Fruit fly (Drosophila melanogaster) whole organism, wandering third instar larva: ENCODE measurements around the gene CG11811.

Experiments used
- Abd-B ChIP-seq: fragments of >200 bp; optimal IDR thresholded peaks from 2 replicates; lab custom pipeline; 2017; ENCODE audit warnings: missing biosample characterization, missing genetic modification characterization
- CG32264 ChIP-seq: fragments of 200-800 bp; sonication (Bioruptor generic); optimal IDR thresholded peaks from 2 replicates; lab custom pipeline; 2016; ENCODE audit warnings: missing biosample characterization, missing genetic modification characterization
- CG9705 ChIP-seq: fragments of 200-800 bp; sonication (Bioruptor generic); optimal IDR thresholded peaks from 2 replicates; lab custom pipeline; 2018; ENCODE audit warnings: missing biosample characterization, mild to moderate bottlenecking, missing genetic modification characterization
- CrebA ChIP-seq: fragments of 200-800 bp; sonication (Bioruptor generic); optimal IDR thresholded peaks from 2 replicates; lab custom pipeline; 2016; ENCODE audit warnings: missing biosample characterization, mild to moderate bottlenecking, missing genetic modification characterization, borderline replicate concordance
- Dfd ChIP-seq: fragments of >200 bp; optimal IDR thresholded peaks from 2 replicates; lab custom pipeline; 2017; ENCODE audit warnings: missing biosample characterization, missing genetic modification characterization
- Dif ChIP-seq: fragments of 200-275, 200-300 bp; sonication (Bioruptor generic); optimal IDR thresholded peaks from 2 replicates; lab custom pipeline; 2018; ENCODE audit warnings: missing biosample characterization, missing genetic modification characterization; ENCODE audit not compliant: partially characterized antibody
- GATAd ChIP-seq: sonication (Bioruptor generic); optimal IDR thresholded peaks from 2 replicates; lab custom pipeline; 2016; ENCODE audit warnings: missing biosample characterization, missing genetic modification characterization
- HLH106 ChIP-seq: fragments of 200-800 bp; optimal IDR thresholded peaks from 3 replicates; lab custom pipeline; 2019; ENCODE audit warnings: missing biosample characterization, mild to moderate bottlenecking, missing genetic modification characterization, moderate library complexity
- Hnf4 ChIP-seq: fragments of 200-800 bp; sonication (Bioruptor generic); optimal IDR thresholded peaks from 2 replicates; lab custom pipeline; 2016; ENCODE audit warnings: missing biosample characterization, mild to moderate bottlenecking, missing genetic modification characterization
- Jra ChIP-seq: sonication (Bioruptor generic); optimal IDR thresholded peaks from 2 replicates; lab custom pipeline; 2016; ENCODE audit warnings: missing biosample characterization, missing genetic modification characterization
- Mio ChIP-seq: sonication (Bioruptor generic); optimal IDR thresholded peaks from 2 replicates; lab custom pipeline; 2016; ENCODE audit warnings: missing biosample characterization, missing genetic modification characterization
- Myc ChIP-seq: fragments of >200 bp; optimal IDR thresholded peaks from 2 replicates; lab custom pipeline; 2017
- N ChIP-seq: fragments of >200 bp; optimal IDR thresholded peaks from 2 replicates; lab custom pipeline; 2018; ENCODE audit warnings: missing biosample characterization, missing external identifiers, missing genetic modification characterization
- OdsH ChIP-seq: fragments of 200-800 bp; sonication (Bioruptor generic); optimal IDR thresholded peaks from 2 replicates; lab custom pipeline; 2016; ENCODE audit warnings: missing biosample characterization, mild to moderate bottlenecking, missing genetic modification characterization
- Rel ChIP-seq, 2 experiments: fragments of 200-800 bp; sonication (Bioruptor generic) in 1 of 2; optimal IDR thresholded peaks; 2 replicates in 1 of 2; 3 replicates in 1 of 2; lab custom pipeline; 2016 to 2019; ENCODE audit warnings: mild to moderate bottlenecking in 2 of 2, missing biosample characterization in 2 of 2, missing genetic modification characterization in 2 of 2, moderate library complexity in 1 of 2
- Sp1 ChIP-seq: fragments of 200-800 bp; sonication (Bioruptor generic); optimal IDR thresholded peaks from 3 replicates; lab custom pipeline; 2019; ENCODE audit warnings: missing biosample characterization, mild to moderate bottlenecking, missing genetic modification characterization, moderate library complexity
- Vsx2 ChIP-seq: fragments of 200-300, 225-300 bp; sonication (Bioruptor generic); optimal IDR thresholded peaks from 2 replicates; lab custom pipeline; 2018; ENCODE audit warnings: missing biosample characterization, missing genetic modification characterization; ENCODE audit not compliant: partially characterized antibody
- br ChIP-seq: fragments of 200-800 bp; sonication (Bioruptor generic); optimal IDR thresholded peaks from 2 replicates; lab custom pipeline; 2016; ENCODE audit warnings: missing biosample characterization, missing genetic modification characterization
- brk ChIP-seq: fragments of 200-800 bp; sonication (Bioruptor generic); optimal IDR thresholded peaks from 2 replicates; lab custom pipeline; 2016; ENCODE audit warnings: missing biosample characterization, mild to moderate bottlenecking, missing genetic modification characterization
- dl ChIP-seq, 2 experiments: fragments of 175-275, 200-275 bp in 1 of 2; fragments of 200-275 bp in 1 of 2; sonication (Bioruptor generic); optimal IDR thresholded peaks; lab custom pipeline; 2018; ENCODE audit warnings: mild to moderate bottlenecking in 2 of 2, missing biosample characterization in 2 of 2, missing genetic modification characterization in 2 of 2, moderate library complexity in 2 of 2; ENCODE audit not compliant: partially characterized antibody in 2 of 2, insufficient read depth in 1 of 2
- dmrt93B ChIP-seq: fragments of 200-800 bp; sonication (Bioruptor generic); optimal IDR thresholded peaks from 2 replicates; lab custom pipeline; 2018; ENCODE audit warnings: missing biosample characterization, mild to moderate bottlenecking, missing genetic modification characterization
- ey ChIP-seq: fragments of 200-800 bp; sonication (Bioruptor generic); optimal IDR thresholded peaks from 2 replicates; lab custom pipeline; 2016; ENCODE audit warnings: missing biosample characterization, missing genetic modification characterization
- foxo ChIP-seq, 2 experiments: fragments of 200-800 bp; sonication (Bioruptor generic); optimal IDR thresholded peaks; 2 replicates in 1 of 2; 3 replicates in 1 of 2; lab custom pipeline; 2016 to 2017; ENCODE audit warnings: missing biosample characterization in 2 of 2, missing genetic modification characterization in 2 of 2
- fru ChIP-seq: fragments of 200-800 bp; sonication (Bioruptor generic); optimal IDR thresholded peaks from 3 replicates; lab custom pipeline; 2016; ENCODE audit warnings: missing biosample characterization, mild to moderate bottlenecking, missing genetic modification characterization
- h ChIP-seq: fragments of 200-800 bp; sonication (Bioruptor generic); optimal IDR thresholded peaks from 3 replicates; lab custom pipeline; 2016; ENCODE audit warnings: missing biosample characterization, mild to moderate bottlenecking, missing genetic modification characterization
- jim ChIP-seq: fragments of 175-275, 200-325 bp; sonication (Bioruptor generic); optimal IDR thresholded peaks from 2 replicates; lab custom pipeline; 2016; ENCODE audit warnings: missing biosample characterization, mild to moderate bottlenecking, missing genetic modification characterization
- lola ChIP-seq: fragments of >200 bp; optimal IDR thresholded peaks from 2 replicates; lab custom pipeline; 2017; ENCODE audit warnings: missing biosample characterization, missing genetic modification characterization
- psq ChIP-seq: fragments of 200-800 bp; sonication (Bioruptor generic); optimal IDR thresholded peaks from 3 replicates; lab custom pipeline; 2017; ENCODE audit warnings: missing biosample characterization, mild to moderate bottlenecking, missing genetic modification characterization, moderate library complexity
- rgr ChIP-seq: fragments of 200-800 bp; sonication (Bioruptor generic); optimal IDR thresholded peaks from 3 replicates; lab custom pipeline; 2016; ENCODE audit warnings: missing biosample characterization, mild to moderate bottlenecking, missing genetic modification characterization
- sage ChIP-seq: fragments of 200-800 bp; sonication (Bioruptor generic); optimal IDR thresholded peaks from 2 replicates; lab custom pipeline; 2016; ENCODE audit warnings: missing biosample characterization, mild to moderate bottlenecking, missing genetic modification characterization
- tai ChIP-seq: sonication (Bioruptor generic); optimal IDR thresholded peaks from 2 replicates; lab custom pipeline; 2016; ENCODE audit warnings: missing biosample characterization, missing genetic modification characterization
- usp ChIP-seq: fragments of >200 bp; optimal IDR thresholded peaks from 2 replicates; lab custom pipeline; 2017; ENCODE audit warnings: missing biosample characterization, missing genetic modification characterization
- woc ChIP-seq: sonication (Bioruptor generic); optimal IDR thresholded peaks from 2 replicates; lab custom pipeline; 2016; ENCODE audit warnings: missing biosample characterization, mild to moderate bottlenecking, missing genetic modification characterization

Gene CG11811

dm6 chr3L:10704482-10704993 is 13.7 kb downstream of the CG11811 start:
- TF ChIP-seq Jra (GFP tag; lab: Kevin White, UChicago) (no peak), GATAd (GFP tag; lab: Kevin White, UChicago) (no peak), Mio (GFP tag; lab: Kevin White, UChicago) (no peak), CG32264 (GFP tag; lab: Kevin White, UChicago) (no peak), Sp1 (GFP tag; lab: Kevin White, UChicago) (peak; percentile 43), jim (GFP tag; lab: Kevin White, UChicago) (no peak), woc (no peak), Dif (GFP tag; lab: Kevin White, UChicago) (no peak), N (no peak), brk (GFP tag; lab: Kevin White, UChicago) (no peak), HLH106 (peak; percentile 34), Myc (lab: Kevin White, UChicago) (no peak), Vsx2 (GFP tag; lab: Kevin White, UChicago) (no peak), fru (peak; percentile 27), h (GFP tag; lab: Kevin White, UChicago) (peak; percentile 9), foxo (GFP tag; optimal IDR thresholded peaks at IDR 0.05; lab: Kevin White, UChicago) (peak in 1 of 2 experiments; percentile 42), usp (GFP tag; lab: Kevin White, UChicago) (no peak), OdsH (peak; percentile 24)
- TF ChIP-seq, all 38 proteins: peak for 6

- TF ChIP-seq HLH106 (peak; percentile 59), dmrt93B (peak; percentile 67), psq (peak; percentile 18), Abd-B (GFP tag; lab: Kevin White, UChicago) (no peak), sage (GFP tag; lab: Kevin White, UChicago) (no peak), Hnf4 (peak; percentile 0), tai (GFP tag; lab: Kevin White, UChicago) (no peak), fru (peak; percentile 47), woc (no peak), foxo (GFP tag; optimal IDR thresholded peaks at IDR 0.05; lab: Kevin White, UChicago) (peak in 1 of 2 experiments; percentile 55), Sp1 (GFP tag; lab: Kevin White, UChicago) (peak; percentile 48), h (GFP tag; lab: Kevin White, UChicago) (peak; percentile 12), OdsH (peak; percentile 30)
- TF ChIP-seq, all 38 proteins: peak for 9
These were observed 18.3 kb downstream of the CG11811 start for dm6 chr3L:10709132-10709531.

dm6 chr3L:10711352-10711751 is 20.5 kb downstream of the CG11811 start:
- TF ChIP-seq CG9705 (GFP tag; lab: Kevin White, UChicago): peak; percentile 22
- peak; percentile 60 for TF ChIP-seq sage (GFP tag; lab: Kevin White, UChicago)
- TF ChIP-seq jim (GFP tag; lab: Kevin White, UChicago): no peak
- no peak for TF ChIP-seq GATAd (GFP tag; lab: Kevin White, UChicago)
- peak; percentile 85 for TF ChIP-seq rgr (GFP tag; lab: Kevin White, UChicago)
- no peak for TF ChIP-seq dl (GFP tag; optimal IDR thresholded peaks at IDR 0.05; lab: Kevin White, UChicago; ENCODE audit: insufficient read depth in 1 of 2, partially characterized antibody in 2 of 2)
- peak; percentile 84 for TF ChIP-seq OdsH
- TF ChIP-seq ey (GFP tag; lab: Kevin White, UChicago): peak; percentile 69
- peak; percentile 80 for TF ChIP-seq HLH106
- TF ChIP-seq Sp1 (GFP tag; lab: Kevin White, UChicago): peak; percentile 86
- peak; percentile 91 for TF ChIP-seq psq
- TF ChIP-seq Dfd (GFP tag; lab: Kevin White, UChicago): peak; percentile 17
- peak; percentile 72 for TF ChIP-seq woc
- TF ChIP-seq lola (GFP tag; lab: Kevin White, UChicago): no peak
- TF ChIP-seq CG32264 (GFP tag; lab: Kevin White, UChicago): no peak
- TF ChIP-seq Rel (GFP tag; optimal IDR thresholded peaks at IDR 0.05; lab: Kevin White, UChicago): peak; percentile 40
- peak; percentile 1 for TF ChIP-seq Rel (tag; optimal IDR thresholded peaks at IDR 0.05; lab: Kevin White, UChicago)
- peak; percentile 81 for TF ChIP-seq brk (GFP tag; lab: Kevin White, UChicago)
- no peak for TF ChIP-seq Dif (GFP tag; lab: Kevin White, UChicago)
- TF ChIP-seq dmrt93B: peak; percentile 62
- no peak for TF ChIP-seq Mio (GFP tag; lab: Kevin White, UChicago)
- TF ChIP-seq h (GFP tag; lab: Kevin White, UChicago): peak; percentile 82
- TF ChIP-seq CrebA: no peak
- no peak for TF ChIP-seq Abd-B (GFP tag; lab: Kevin White, UChicago)
- peak; percentile 80 for TF ChIP-seq fru
- TF ChIP-seq foxo (GFP tag; optimal IDR thresholded peaks at IDR 0.05; lab: Kevin White, UChicago): peak in 1 of 2 experiments; percentile 86
- peak; percentile 25 for TF ChIP-seq Jra (GFP tag; lab: Kevin White, UChicago)
- peak; percentile 36 for TF ChIP-seq Hnf4
- TF ChIP-seq br: peak; percentile 61
- TF ChIP-seq, all 38 proteins: peak for 19
